Fruit fly (Drosophila melanogaster): Measurements from ENCODE around the gene CG14879.

The CG14879 gene

DNA sequence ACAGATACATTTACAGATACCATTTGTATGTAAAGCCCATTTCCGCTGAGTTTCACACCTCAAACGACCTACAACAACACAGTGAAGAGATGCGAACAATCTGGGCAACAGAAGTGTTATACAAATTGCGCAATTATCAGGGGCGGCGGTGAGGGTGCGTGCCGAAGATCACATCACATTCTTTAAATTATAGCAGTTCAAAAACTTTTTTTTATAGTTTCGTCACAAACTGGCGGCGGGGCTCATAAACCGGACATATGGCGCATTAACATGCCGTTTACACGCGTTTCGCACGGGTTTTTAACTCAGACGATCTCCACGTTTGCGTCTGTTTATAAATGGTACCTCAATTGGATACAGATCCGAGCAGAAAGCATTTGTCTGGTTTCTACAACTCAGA is 4.2 kb upstream of the CG14879 start:
- TF ChIP-seq CG17801 (GFP tag; optimal IDR thresholded peaks at IDR 0.05; ENCODE audit: partially characterized antibody), result no peak

DNA sequence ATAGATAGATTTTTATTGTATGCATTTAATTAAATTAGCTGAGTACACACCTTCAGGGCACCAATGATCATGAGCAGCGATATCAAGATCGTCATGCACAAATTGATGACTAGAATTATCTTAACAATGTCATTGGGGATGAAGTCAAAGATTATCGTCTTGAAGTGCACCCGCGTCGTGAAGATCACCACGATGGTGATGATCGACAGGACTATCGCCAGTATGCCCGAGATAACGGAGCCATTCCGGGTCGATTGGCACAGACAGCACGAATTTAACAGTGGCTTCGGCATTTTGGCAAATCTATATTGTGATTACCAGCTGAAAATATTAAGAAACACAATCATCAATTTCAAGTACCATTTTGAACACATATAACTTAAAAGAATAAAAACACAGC is 3.0 kb upstream of the CG14879 start:
- TF ChIP-seq CG17801 (GFP tag; optimal IDR thresholded peaks at IDR 0.05; ENCODE audit: partially characterized antibody), result no peak

DNA sequence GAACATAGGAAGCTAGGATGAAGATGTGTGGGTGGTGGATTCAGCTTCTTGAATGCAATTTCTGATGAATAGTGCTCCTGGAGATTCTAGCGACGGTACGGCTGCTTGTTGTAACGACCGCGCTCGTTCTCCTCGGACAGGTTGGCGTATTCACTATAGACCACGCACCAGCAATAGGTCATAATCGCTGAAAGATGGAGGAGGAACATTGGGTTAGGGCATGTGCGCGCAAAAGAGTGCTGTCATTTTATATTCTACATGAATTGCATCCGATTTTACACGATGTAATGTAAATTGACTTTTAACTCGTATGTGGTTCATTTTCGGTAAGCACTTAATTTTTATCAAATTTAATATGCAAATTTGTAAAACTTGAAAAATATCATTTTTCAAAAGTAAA is 2.0 kb upstream of the CG14879 start:
- no peak for TF ChIP-seq CG17801 (GFP tag; optimal IDR thresholded peaks at IDR 0.05; ENCODE audit: partially characterized antibody)

DNA sequence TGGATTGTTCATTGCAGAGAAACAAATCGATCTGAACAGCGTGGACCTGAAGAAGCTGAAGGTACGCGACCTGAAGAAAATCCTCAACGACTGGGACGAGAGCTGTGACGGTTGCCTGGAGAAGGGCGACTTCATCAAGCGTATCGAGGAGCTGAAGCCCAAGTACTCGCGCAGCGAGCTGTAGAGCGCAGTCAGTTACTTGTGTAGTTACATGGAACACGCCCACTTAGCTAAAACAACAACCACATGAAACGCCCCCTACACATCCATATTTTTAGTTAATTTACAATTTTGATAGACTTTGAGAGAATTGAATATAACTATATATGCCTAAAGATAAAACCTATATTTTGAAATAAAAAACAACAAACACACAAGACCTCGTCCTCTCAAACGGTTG is 1.4 kb upstream of the CG14879 start:
- no peak for TF ChIP-seq CG17801 (GFP tag; optimal IDR thresholded peaks at IDR 0.05; ENCODE audit: partially characterized antibody)

DNA sequence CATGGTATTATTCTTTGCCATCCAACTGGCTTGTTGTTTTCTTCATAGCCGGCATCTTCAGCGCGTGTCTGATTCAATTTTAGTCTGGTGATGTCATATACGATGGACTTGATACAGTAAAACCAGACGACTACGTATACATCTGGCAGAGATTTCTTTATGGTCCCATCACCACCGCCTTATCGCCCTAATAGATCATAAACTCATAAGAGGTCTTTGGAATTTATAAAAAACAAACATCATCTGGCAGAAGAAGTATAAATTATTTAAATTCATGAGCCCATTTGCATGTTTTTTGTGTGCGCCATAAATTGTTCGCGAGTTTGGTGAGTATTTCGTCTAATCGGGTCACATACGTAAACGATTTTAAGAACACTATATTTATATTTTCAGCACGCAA is 737 bp downstream of the CG14879 start:
- no peak for TF ChIP-seq CG17801 (GFP tag; optimal IDR thresholded peaks at IDR 0.05; ENCODE audit: partially characterized antibody)

DNA sequence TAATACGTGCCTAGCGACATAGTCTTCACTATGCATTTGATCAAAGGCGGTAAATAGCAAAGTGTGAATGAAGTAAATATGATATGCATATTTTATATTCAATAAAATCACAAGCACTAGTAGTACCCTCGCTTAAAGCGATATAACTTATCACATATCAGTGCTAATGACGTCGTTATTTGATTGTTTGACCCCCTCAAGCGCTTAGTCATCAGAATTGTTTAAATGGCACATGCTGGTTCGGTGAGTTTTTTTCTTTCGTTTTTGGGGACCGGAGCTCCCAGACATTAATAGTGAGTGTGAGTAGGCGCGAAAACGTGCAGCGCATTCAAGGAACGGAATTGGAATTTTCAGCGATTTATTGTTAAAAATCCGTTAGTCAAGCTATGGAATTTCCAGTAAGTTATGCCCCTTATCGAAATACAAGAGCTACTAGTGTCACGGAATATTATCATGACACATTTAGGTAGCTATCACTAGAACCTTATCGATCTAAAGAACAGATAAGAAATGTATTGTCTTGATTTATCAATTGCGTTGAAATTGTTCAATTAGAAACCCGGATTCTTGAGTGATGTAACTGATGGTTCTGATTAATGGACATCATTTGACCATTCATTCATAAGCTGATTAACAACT is 1.3 kb downstream of the CG14879 start:
- no peak for TF ChIP-seq CG17801 (GFP tag; optimal IDR thresholded peaks at IDR 0.05; ENCODE audit: partially characterized antibody)

DNA sequence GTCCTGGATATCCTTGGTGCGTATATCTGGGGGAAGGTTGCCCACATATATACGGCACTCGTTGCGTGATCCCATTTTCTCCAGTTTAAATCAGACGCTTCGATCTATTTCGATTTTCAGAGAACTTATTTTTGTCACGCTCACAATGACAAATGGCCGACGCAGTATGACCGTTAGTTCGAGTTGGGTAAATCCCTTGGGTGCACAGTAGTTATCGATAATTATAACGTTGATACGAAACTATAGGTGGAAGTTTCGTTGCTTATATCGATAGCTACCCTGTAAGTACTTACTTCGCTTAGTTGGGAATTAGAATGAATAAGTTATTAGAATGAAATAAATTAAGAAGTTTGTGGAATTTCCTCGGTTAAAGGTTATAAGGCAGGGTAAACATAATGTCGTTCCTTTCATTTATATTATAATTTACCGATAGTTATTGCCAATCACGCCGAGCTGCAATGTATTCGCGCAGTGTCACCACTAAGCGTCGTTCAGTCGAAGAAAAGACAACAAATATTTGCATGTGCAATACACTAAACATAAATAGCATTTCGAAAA is 7.1 kb downstream of the CG14879 start, which contains the start of the genes SF2 and pad:
Gene SF2 (minus strand): TSS at position 172 of the 558 bp plus-strand sequence.
Gene pad (plus strand): TSS at position 502 of the 558 bp plus-strand sequence.
- peak; percentile 77 for TF ChIP-seq CG17801 (GFP tag; optimal IDR thresholded peaks at IDR 0.05; ENCODE audit: partially characterized antibody)

DNA sequence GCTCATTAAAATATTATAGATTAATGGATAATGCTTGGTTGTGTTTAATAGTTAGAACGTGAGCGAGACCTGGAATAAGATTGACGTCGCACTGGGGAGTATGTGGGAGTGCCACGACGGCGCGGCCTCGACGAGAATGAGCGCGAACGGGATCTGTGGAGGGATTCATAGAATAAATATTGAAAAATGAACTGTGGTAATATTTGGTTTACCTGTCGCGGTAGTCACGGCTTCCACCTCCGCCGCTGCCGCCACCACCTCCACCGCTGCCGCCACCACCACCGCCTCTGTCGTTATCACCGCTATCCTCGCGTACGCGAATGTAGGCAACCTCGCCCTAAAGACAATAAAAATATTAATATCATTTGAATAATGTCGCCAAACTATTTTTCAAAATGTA is 8.4 kb downstream of the CG14879 start:
- no peak for TF ChIP-seq CG17801 (GFP tag; optimal IDR thresholded peaks at IDR 0.05; ENCODE audit: partially characterized antibody)

DNA sequence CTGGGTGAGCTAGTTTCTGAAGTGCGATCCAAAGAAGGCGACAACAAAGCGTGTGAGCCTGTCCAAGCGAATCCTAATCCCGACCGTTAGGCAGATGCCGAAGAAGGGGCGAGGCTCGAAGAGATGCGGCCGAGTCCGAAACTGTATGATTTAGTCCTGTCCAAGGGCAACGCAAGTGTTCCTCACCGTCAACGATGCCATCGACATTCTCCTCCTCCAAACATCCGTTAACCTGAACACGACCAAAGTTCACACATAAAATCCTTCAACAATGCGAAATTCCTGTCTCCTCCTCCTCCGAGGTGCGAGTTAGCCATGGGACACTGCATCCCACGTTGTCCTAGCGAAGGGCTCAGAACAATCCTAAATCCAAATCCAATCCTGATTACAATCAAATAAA is 9.6 kb downstream of the CG14879 start, which contains the start of gene Sulf1:
Gene Sulf1 (minus strand): TSS at position 101 of the 400 bp plus-strand sequence.
- TF ChIP-seq CG17801 (GFP tag; optimal IDR thresholded peaks at IDR 0.05; ENCODE audit: partially characterized antibody), result no peak

DNA sequence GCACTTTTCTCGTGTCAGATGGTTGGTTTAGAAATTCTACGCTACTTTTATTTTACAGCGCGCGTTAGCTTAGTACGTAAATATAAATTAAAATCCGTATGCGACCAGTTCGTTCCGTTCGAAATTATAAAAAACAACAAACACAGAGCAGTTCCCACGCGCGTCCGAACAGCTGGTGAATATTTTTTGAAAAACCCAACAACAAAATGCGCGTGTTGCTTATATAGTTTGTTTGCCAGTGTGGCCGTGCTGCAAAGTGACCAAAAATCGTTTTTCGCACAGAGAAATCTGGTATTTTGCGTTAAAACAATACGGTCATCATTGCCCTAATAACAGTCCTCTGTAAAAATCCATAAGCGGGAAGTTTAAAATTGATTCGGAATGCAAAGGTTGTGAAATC is 10.7 kb downstream of the CG14879 start:
- peak; percentile 54 for TF ChIP-seq CG17801 (GFP tag; optimal IDR thresholded peaks at IDR 0.05; ENCODE audit: partially characterized antibody)

DNA sequence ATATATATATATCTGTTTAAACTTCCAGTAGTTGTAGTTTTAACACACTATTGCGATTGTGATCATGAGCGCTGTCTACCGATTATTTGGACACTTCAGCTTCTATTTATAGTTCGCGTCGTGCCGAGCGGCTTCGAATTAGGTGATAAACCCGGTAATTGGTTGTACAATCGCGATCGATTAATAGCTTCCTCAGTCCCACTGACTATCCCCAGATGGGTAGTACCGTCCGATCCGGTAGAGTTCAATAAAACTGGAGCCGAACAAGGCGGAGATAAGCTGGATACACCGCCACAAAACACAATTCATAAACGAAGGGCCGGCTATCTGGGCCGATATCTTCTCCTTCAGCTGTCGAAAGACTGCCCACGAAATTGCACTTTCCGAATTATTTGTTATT is 11.2 kb downstream of the CG14879 start:
- no peak for TF ChIP-seq CG17801 (GFP tag; optimal IDR thresholded peaks at IDR 0.05; ENCODE audit: partially characterized antibody)

DNA sequence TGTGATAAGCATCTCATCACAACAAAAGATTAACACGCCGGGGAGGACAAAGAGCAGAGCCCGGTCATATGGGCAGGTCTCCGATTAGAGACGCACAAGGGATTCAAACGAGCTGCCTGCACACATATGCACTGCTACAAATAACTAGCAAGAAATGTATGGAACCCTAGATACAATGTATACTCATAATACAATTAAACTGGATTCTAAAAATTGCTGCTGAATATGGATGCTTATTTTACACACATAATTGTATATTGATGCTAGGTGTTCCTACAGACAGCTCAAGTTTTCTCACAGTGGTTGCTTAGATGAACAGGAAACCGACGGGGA is 12.0 kb downstream of the CG14879 start:
- no peak for TF ChIP-seq CG17801 (GFP tag; optimal IDR thresholded peaks at IDR 0.05; ENCODE audit: partially characterized antibody)

DNA sequence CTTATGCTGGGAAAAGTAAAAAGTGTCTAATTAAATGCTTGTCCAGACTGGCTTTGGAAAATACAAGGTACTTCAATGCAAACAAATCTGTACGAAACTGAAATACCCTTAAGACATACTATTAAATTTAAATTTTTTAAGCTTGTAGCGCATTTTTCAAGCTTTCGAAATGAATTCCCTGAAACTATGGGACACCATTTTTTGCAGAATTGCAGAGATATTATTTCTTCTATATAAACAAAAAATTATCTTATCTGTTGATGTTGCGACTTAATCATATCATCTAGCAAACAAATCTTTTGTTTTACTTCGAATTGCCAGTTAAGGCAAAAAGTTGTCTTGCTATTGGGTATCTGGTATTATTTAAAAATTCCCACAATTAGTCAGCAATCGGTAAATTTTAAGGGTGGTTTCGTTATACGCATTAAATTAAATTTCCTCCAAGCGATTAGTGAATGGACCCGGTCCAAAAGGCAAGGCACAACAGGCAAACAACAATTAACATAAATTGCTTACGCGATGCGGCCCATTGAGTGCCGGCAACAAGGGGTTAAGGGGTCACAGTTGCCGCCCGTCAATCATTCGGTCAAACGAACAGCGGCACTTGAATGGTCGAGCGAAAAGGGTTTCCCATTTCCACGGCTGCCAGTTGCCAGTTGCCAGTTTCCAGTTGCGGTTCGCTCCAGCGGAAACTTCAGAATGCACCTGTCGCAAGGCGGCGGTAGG is 12.5 kb downstream of the CG14879 start:
- TF ChIP-seq CG17801 (GFP tag; optimal IDR thresholded peaks at IDR 0.05; ENCODE audit: partially characterized antibody), result no peak

DNA sequence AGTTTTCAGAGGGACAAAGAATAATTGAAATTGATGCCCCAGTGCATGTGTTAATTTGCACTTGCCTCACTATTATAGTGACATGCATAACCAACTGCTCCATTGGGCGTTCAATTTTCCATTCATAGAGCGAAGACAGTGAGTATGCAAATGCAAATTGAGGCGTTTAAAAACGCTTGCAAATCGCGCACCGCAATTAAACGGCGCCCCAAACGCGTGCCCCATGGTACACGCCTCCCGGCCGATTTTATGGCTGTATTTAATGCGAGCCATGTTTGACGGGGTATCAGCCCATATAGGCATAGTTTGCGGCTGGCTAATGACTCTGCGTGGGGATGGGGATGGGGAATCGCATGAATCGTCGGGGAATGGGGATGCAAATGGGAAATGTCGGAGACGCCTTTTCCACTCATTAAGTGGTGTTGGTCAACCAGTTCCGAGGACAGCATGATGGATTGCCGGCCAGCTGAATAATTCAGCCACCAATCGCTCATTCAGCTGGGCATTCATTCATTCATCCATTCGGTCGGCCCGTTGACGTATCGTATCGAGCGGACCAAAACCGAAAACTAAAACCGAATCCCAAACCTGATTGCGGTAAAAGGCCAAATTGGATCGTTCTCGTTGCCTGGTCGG is 13.5 kb downstream of the CG14879 start:
- no peak for TF ChIP-seq CG17801 (GFP tag; optimal IDR thresholded peaks at IDR 0.05; ENCODE audit: partially characterized antibody)

DNA sequence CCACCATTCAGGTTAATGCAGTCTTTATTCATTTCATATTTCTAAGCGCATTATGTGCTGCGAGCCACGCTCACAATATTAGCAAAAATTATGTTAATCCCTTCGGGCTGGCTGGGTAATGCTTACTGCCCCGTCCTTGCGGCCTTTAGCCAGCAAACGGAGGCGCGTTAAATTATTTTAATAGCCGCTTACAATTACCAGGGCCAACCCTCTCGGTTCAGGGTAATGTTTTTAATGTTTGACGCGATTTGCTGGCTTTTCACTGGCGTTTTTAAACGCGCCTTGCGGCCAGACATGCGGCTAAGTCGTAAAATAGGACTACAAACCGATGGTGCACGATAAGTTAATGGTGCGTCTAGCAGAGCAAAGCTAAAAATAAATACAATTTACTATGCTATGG is 14.2 kb downstream of the CG14879 start:
- no peak for TF ChIP-seq CG17801 (GFP tag; optimal IDR thresholded peaks at IDR 0.05; ENCODE audit: partially characterized antibody)

DNA sequence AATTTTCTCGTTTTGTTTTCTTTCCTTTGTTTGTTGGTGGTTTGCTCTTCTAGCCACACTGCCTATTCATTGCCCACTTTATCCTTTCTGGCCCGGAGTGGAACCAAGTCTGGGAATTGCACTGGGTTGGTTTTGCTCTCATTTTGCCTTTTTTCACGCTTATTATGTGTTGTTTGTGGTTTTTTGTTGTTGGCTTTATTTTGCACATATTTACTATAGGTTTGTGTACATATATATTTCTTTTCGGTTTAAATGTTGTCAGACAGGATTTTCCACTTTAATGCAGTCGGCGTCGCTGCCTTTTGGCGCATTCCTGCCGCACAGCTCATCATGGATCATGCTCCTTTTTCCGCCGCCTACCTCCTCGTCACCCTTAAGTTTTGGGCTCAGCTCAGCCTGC is 14.7 kb downstream of the CG14879 start:
- no peak for TF ChIP-seq CG17801 (GFP tag; optimal IDR thresholded peaks at IDR 0.05; ENCODE audit: partially characterized antibody)

Measured in ovary, adult (tissue).